Worm (Caenorhabditis elegans): ENCODE data around the gene wrt-5.

wrt-5 gene

DNA sequence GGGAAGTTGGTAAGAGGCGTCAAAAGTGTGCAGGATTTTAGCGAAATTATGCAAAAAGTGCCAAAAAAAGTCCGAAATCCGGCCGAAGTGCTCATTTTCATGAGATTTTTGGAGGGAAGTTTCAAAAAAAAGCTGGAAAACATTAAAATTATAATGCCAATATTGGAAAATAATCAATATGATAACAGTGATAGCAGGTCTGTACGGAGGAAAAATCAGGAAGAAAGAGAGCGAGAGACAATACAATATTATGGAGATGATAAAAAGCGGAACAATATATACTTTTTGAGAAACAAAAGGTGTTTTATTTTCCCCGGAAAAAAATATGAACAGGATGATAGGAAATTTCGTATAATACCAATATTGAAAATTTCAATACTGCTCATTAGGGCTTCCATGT, 2.0 kb upstream of the wrt-5 start:
- TF ChIP-seq ceh-83 (GFP tag; optimal IDR thresholded peaks at IDR 0.05) (no peak), lin-13 (tag; optimal IDR thresholded peaks at IDR 0.05) (no peak), unc-39 (tag; optimal IDR thresholded peaks at IDR 0.05) (no peak), mls-2 (tag; optimal IDR thresholded peaks at IDR 0.05) (no peak), M03D4.4 (tag; optimal IDR thresholded peaks at IDR 0.05) (no peak), ztf-11 (tag; optimal IDR thresholded peaks at IDR 0.05) (no peak), lsy-2 (tag; optimal IDR thresholded peaks at IDR 0.05) (no peak), hlh-1 (tag; optimal IDR thresholded peaks at IDR 0.05) (no peak), nhr-28 (tag; optimal IDR thresholded peaks at IDR 0.05) (no peak), ces-1 (GFP tag; optimal IDR thresholded peaks at IDR 0.05) (no peak), zip-8 (tag; optimal IDR thresholded peaks at IDR 0.05) (no peak), ceh-39 (tag; optimal IDR thresholded peaks at IDR 0.05) (no peak), drap-1 (GFP tag; optimal IDR thresholded peaks at IDR 0.05) (no peak), cnd-1 (tag; optimal IDR thresholded peaks at IDR 0.05) (no peak), lin-32 (GFP tag; optimal IDR thresholded peaks at IDR 0.05) (no peak), mep-1 (tag; optimal IDR thresholded peaks at IDR 0.05) (no peak)

- TF ChIP-seq ces-1 (GFP tag; optimal IDR thresholded peaks at IDR 0.05), result peak; percentile 82
- TF ChIP-seq flh-1 (GFP tag; optimal IDR thresholded peaks at IDR 0.05), result no peak
Measured at ce11 chrIV:4052274-4052673, 835 bp upstream of the wrt-5 start.

DNA sequence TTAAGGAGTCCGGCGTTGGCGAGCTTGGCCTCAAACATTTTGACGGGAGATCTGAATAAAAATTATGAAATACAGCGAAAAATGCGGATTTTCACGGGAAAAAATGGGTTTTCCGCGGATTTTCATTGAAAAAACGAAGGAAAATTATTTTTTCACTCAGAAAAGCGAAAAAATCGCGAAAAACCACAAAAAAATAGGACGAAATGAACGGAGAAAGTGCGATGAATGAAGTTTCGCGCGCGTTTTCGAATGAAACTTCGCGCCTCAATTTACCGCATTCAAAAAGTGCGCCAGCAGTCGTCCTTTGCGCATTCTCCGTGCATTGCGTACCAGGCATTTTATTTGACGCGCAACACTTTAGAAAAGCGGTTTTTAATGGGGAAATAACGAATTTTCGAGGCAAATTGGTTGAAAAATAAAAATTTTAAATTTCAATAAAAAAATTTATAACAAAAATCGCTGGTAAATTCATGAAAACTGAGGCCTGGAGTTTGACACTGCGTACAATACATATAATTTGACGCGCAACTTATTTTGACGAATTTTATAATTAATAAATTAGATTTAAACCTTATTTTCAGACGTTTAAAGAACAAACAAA, 1.9 kb downstream of the wrt-5 start, which contains the start of gene pcn-1:
TSS of gene pcn-1 (minus strand) at position 51 of the 601 bp plus-strand sequence.
- TF ChIP-seq ceh-39 (tag; optimal IDR thresholded peaks at IDR 0.05) (peak; percentile 81), unc-39 (tag; optimal IDR thresholded peaks at IDR 0.05) (no peak), zip-8 (tag; optimal IDR thresholded peaks at IDR 0.05) (no peak), ztf-11 (tag; optimal IDR thresholded peaks at IDR 0.05) (no peak), cnd-1 (tag; optimal IDR thresholded peaks at IDR 0.05) (peak; percentile 33), snpc-4 (tag; optimal IDR thresholded peaks at IDR 0.05) (no peak), M03D4.4 (tag; optimal IDR thresholded peaks at IDR 0.05) (peak; percentile 12), flh-1 (GFP tag; optimal IDR thresholded peaks at IDR 0.05) (no peak), pha-4 (tag; optimal IDR thresholded peaks at IDR 0.05) (peak; percentile 79), ces-1 (GFP tag; optimal IDR thresholded peaks at IDR 0.05) (peak; percentile 86), bed-3 (GFP tag; optimal IDR thresholded peaks at IDR 0.05) (no peak), ceh-43 (GFP tag; optimal IDR thresholded peaks at IDR 0.05) (peak; percentile 45), mab-5 (tag; optimal IDR thresholded peaks at IDR 0.05) (peak; percentile 76), lin-32 (GFP tag; optimal IDR thresholded peaks at IDR 0.05) (no peak), mep-1 (tag; optimal IDR thresholded peaks at IDR 0.05) (peak; percentile 89), nhr-76 (tag; optimal IDR thresholded peaks at IDR 0.05) (no peak), blmp-1 (tag; optimal IDR thresholded peaks at IDR 0.05) (peak; percentile 39), nhr-2 (tag; optimal IDR thresholded peaks at IDR 0.05) (peak; percentile 56), unc-62 (GFP tag; optimal IDR thresholded peaks at IDR 0.05) (no peak), nhr-237 (tag; optimal IDR thresholded peaks at IDR 0.05) (peak; percentile 57), ceh-83 (GFP tag; optimal IDR thresholded peaks at IDR 0.05) (no peak), elt-1 (tag; optimal IDR thresholded peaks at IDR 0.05; ENCODE audit: borderline replicate concordance, insufficient read depth) (no peak), unc-120 (tag; optimal IDR thresholded peaks at IDR 0.05; ENCODE audit: poor library complexity, severe bottlenecking) (peak; percentile 22), lsy-2 (tag; optimal IDR thresholded peaks at IDR 0.05) (peak; percentile 82), hlh-1 (tag; optimal IDR thresholded peaks at IDR 0.05) (peak; percentile 1), nhr-28 (tag; optimal IDR thresholded peaks at IDR 0.05) (no peak), tbx-8 (GFP tag; optimal IDR thresholded peaks at IDR 0.05) (peak; percentile 32), elt-3 (tag; optimal IDR thresholded peaks at IDR 0.05) (no peak), nhr-12 (tag; optimal IDR thresholded peaks at IDR 0.05) (no peak), ham-2 (GFP tag; optimal IDR thresholded peaks at IDR 0.05) (no peak), sptf-1 (tag; optimal IDR thresholded peaks at IDR 0.05) (peak; percentile 74), drap-1 (GFP tag; optimal IDR thresholded peaks at IDR 0.05) (peak; percentile 38), sem-2 (GFP tag; optimal IDR thresholded peaks at IDR 0.05) (no peak), lin-13 (tag; optimal IDR thresholded peaks at IDR 0.05) (peak; percentile 97), mls-2 (tag; optimal IDR thresholded peaks at IDR 0.05) (peak; percentile 27)

Data from whole organism, mixed stage, embryonic.